Fruit fly (Drosophila melanogaster): ENCODE measurements around the gene Plp.

DNA sequence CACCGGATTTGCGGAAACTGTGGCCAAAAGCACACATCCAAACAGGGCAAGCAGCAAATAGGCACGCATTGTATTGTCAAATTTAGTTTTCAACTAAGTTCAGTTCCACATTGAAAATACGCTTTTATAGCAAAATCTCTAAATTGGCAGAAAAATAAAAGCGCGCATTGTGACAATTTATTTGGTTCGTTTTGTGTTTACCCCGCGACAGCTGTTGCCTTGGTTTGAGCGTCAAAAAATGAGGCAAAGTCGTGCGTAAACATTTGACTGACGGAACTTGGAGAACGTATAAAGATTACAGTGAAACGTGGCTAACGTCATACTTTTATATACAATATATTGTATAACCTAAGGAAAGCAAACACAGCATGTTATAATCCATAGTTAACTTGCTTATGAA is 40.5 kb downstream of the Plp start, which contains the start of gene CG18649:
- TF ChIP-seq CG8478 (optimal IDR thresholded peaks at IDR 0.05) (no peak), CTCF (optimal IDR thresholded peaks at IDR 0.05) (no peak)
